Fruit fly (Drosophila melanogaster): Measurements from ENCODE around the gene mamo.

The mamo gene

dm6 chrX:13828870-13829269 lies 161.5 kb downstream of the mamo start:
- TF ChIP-seq CG8478 (optimal IDR thresholded peaks at IDR 0.05), result no peak
- no peak for TF ChIP-seq psq (optimal IDR thresholded peaks at IDR 0.05)
- no peak for TF ChIP-seq EcR (GFP tag; optimal IDR thresholded peaks at IDR 0.05)
- TF ChIP-seq pan (optimal IDR thresholded peaks at IDR 0.05), result no peak
- no peak for TF ChIP-seq usp (GFP tag; optimal IDR thresholded peaks at IDR 0.05)
- TF ChIP-seq Dll (optimal IDR thresholded peaks at IDR 0.05), result no peak

DNA sequence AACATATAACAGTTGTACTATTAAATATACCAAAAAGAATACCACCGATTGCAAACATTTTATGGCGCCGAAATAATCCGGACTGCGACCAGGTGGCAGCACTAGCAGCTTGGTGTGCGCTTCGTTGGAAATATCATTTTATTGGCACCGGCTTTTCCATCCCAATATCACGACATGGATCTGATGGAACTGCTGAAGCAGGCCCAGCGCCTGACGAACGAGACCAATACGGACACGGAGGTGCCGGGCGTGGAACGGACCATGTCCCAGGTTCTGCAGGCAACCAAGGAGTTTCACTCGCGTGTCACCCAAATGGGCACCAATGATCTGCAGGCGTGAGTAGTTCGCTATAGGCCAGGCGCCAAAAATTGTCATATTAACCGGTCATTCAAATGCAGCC lies 167.6 kb downstream of the mamo start, which contains the start of gene Nup93-1:
TSS of gene Nup93-1 (plus strand) at position 74 of the 400 bp plus-strand sequence.
- TF ChIP-seq EcR (GFP tag; optimal IDR thresholded peaks at IDR 0.05) (no peak), CG8478 (optimal IDR thresholded peaks at IDR 0.05) (no peak), Dll (optimal IDR thresholded peaks at IDR 0.05) (no peak), pan (optimal IDR thresholded peaks at IDR 0.05) (no peak), psq (optimal IDR thresholded peaks at IDR 0.05) (no peak), usp (GFP tag; optimal IDR thresholded peaks at IDR 0.05) (no peak)

dm6 chrX:13821775-13822493 lies 168.4 kb downstream of the mamo start, which contains the start of gene Clic:
Gene Clic, minus strand, starts transcription at chrX:13822307.
- TF ChIP-seq psq (optimal IDR thresholded peaks at IDR 0.05), result no peak
- TF ChIP-seq EcR (GFP tag; optimal IDR thresholded peaks at IDR 0.05), result no peak
- TF ChIP-seq usp (GFP tag; optimal IDR thresholded peaks at IDR 0.05), result no peak
- TF ChIP-seq CG8478 (optimal IDR thresholded peaks at IDR 0.05), result no peak
- no peak for TF ChIP-seq Dll (optimal IDR thresholded peaks at IDR 0.05)

dm6 chrX:13821039-13821774 lies 169.1 kb downstream of the mamo start:
- TF ChIP-seq EcR (GFP tag; optimal IDR thresholded peaks at IDR 0.05), result no peak
- TF ChIP-seq Dll (optimal IDR thresholded peaks at IDR 0.05), result no peak
- no peak for TF ChIP-seq CG8478 (optimal IDR thresholded peaks at IDR 0.05)
- TF ChIP-seq pan (optimal IDR thresholded peaks at IDR 0.05), result no peak

dm6 chrX:13820310-13821038 lies 169.9 kb downstream of the mamo start:
- TF ChIP-seq pan (optimal IDR thresholded peaks at IDR 0.05) (no peak), Dll (optimal IDR thresholded peaks at IDR 0.05) (no peak), psq (optimal IDR thresholded peaks at IDR 0.05) (no peak), CG8478 (optimal IDR thresholded peaks at IDR 0.05) (no peak), EcR (GFP tag; optimal IDR thresholded peaks at IDR 0.05) (no peak), usp (GFP tag; optimal IDR thresholded peaks at IDR 0.05) (no peak)

DNA sequence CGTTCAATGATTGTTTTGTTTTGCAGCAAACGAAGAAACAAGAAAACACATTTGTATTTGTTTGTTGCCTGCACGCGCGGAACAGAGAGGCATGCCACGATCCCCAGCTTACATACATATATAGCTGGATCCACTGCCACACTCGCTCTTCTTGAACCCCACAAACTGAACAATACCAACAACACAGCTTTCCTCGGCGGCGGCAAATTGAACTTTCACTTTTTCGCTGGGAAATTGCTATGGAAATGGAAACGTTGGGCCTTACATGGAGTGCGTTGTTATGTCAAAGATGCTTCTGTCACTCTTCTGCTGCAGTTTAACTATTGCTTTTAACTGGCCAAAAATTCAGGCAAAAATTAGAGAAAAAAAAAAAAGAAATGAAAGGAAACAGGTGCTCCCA lies 170.6 kb downstream of the mamo start:
- TF ChIP-seq usp (GFP tag; optimal IDR thresholded peaks at IDR 0.05), result no peak

- TF ChIP-seq Dll (optimal IDR thresholded peaks at IDR 0.05) (no peak), usp (GFP tag; optimal IDR thresholded peaks at IDR 0.05) (no peak), CG8478 (optimal IDR thresholded peaks at IDR 0.05) (no peak), pan (optimal IDR thresholded peaks at IDR 0.05) (no peak), psq (optimal IDR thresholded peaks at IDR 0.05) (no peak), EcR (GFP tag; optimal IDR thresholded peaks at IDR 0.05) (no peak)
Observed at dm6 chrX:13818841-13819240, 171.5 kb downstream of the mamo start.

DNA sequence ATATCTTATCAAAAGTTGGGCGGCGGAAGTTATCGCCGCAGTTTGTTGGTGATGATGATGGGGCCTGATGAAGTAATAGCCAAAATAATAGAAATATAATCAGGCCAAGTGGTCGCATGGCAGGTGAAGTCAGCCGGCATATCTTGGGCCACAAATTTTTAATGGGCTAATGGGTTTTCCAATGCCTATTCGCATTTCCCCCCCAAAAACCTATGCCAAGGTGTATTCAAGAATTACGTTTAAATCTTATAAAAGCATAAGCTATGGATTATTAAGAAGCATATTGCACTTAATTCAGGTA lies 172.2 kb downstream of the mamo start:
- TF ChIP-seq psq (optimal IDR thresholded peaks at IDR 0.05), result no peak
- no peak for TF ChIP-seq pan (optimal IDR thresholded peaks at IDR 0.05)
- TF ChIP-seq Dll (optimal IDR thresholded peaks at IDR 0.05), result no peak
- no peak for TF ChIP-seq CG8478 (optimal IDR thresholded peaks at IDR 0.05)
- no peak for TF ChIP-seq EcR (GFP tag; optimal IDR thresholded peaks at IDR 0.05)
- TF ChIP-seq usp (GFP tag; optimal IDR thresholded peaks at IDR 0.05), result no peak

dm6 chrX:13817418-13818171 lies 172.7 kb downstream of the mamo start:
- TF ChIP-seq psq (optimal IDR thresholded peaks at IDR 0.05) (no peak), usp (GFP tag; optimal IDR thresholded peaks at IDR 0.05) (no peak), CG8478 (optimal IDR thresholded peaks at IDR 0.05) (no peak), Dll (optimal IDR thresholded peaks at IDR 0.05) (no peak), EcR (GFP tag; optimal IDR thresholded peaks at IDR 0.05) (no peak), pan (optimal IDR thresholded peaks at IDR 0.05) (no peak)

DNA sequence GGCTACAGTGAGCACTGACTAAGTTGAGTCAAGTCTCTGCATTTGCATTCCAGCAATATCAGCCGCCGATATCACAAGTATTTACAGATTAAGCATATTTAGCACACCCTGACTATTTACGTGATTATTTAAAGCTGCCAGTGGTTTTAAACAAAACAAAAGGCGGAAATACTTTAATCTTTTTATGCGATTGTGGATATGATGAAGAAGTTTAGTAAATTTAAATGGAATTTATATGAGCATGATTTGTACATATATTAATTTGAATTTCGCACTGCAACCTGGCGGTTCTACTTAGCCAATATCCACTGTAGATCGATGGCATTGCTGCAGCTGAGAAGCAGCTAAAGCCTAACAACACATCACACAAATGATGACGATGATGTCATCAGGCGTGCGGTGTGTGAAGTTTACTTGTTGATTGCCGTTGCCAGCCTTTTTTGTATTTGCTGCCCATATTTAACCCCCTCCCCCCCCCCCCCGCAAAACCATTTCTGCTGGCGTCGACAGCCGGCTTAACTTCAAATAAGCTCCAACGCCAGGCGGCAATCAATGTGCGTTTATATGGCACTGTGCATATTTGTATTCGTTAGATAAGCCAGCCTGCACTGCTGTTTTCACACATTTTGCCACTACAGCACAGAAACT lies 174.7 kb downstream of the mamo start:
- TF ChIP-seq usp (GFP tag; optimal IDR thresholded peaks at IDR 0.05), result no peak
- no peak for TF ChIP-seq psq (optimal IDR thresholded peaks at IDR 0.05)
- TF ChIP-seq Dll (optimal IDR thresholded peaks at IDR 0.05), result no peak
- no peak for TF ChIP-seq CG8478 (optimal IDR thresholded peaks at IDR 0.05)
- no peak for TF ChIP-seq EcR (GFP tag; optimal IDR thresholded peaks at IDR 0.05)
- TF ChIP-seq pan (optimal IDR thresholded peaks at IDR 0.05), result no peak

- TF ChIP-seq Dll (optimal IDR thresholded peaks at IDR 0.05) (no peak), EcR (GFP tag; optimal IDR thresholded peaks at IDR 0.05) (no peak), pan (optimal IDR thresholded peaks at IDR 0.05) (no peak), psq (optimal IDR thresholded peaks at IDR 0.05) (no peak), CG8478 (optimal IDR thresholded peaks at IDR 0.05) (no peak), usp (GFP tag; optimal IDR thresholded peaks at IDR 0.05) (no peak)
Observed at dm6 chrX:13814058-13814457, 176.3 kb downstream of the mamo start.
